Worm (Caenorhabditis elegans): ENCODE results near the gene C12D5.9.

DNA sequence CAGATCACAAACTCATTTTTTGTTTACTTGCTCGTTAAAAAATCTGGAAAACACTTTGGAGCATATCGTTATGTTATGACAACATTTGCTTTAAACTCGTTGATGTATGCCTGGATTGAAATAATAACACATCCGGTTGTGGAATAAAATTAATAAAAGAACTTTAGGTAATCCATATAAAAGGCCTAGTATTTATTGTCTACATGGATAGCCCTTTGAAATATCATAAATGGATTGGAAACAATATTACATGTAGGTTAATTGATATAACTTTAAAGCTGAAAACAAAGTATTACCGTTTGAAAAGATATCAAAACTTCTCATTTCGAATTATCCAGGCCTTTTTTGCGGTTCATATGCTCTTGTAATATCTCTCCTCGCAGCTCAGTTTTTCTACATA is 849 bp upstream of the C12D5.9 start:
- TF ChIP-seq skn-1 (tag; optimal IDR thresholded peaks at IDR 0.05) (no peak), snpc-4 (tag; optimal IDR thresholded peaks at IDR 0.05) (no peak), fkh-10 (GFP tag; optimal IDR thresholded peaks at IDR 0.05) (no peak), jun-1 (tag; optimal IDR thresholded peaks at IDR 0.05) (no peak)
